Worm (Caenorhabditis elegans) whole organism, young adult: Measurements from ENCODE around the gene Y32F6A.5.

Source experiments
- F39B2.1 ChIP-seq: fragments of 200-800 bp; sonication (Bioruptor generic); IDR thresholded peaks from 2 replicates; pipeline ENCODE4 v1.3.6; 2022; ENCODE audit warnings: missing genetic modification reagents, missing genetic modification characterization, missing compliant biosample characterization
- T26A5.8 ChIP-seq: sonication (generic microtip); optimal IDR thresholded peaks from 2 replicates; lab custom pipeline; 2016; ENCODE audit warnings: missing genetic modification characterization, missing compliant biosample characterization
- ZK185.1 ChIP-seq: sonication (generic microtip); optimal IDR thresholded peaks from 2 replicates; lab custom pipeline; 2016; ENCODE audit warnings: mild to moderate bottlenecking, missing genetic modification characterization, missing compliant biosample characterization; ENCODE audit not compliant: poor library complexity, severe bottlenecking
- ama-1 ChIP-seq, 3 experiments: fragments of 150-350 bp in 1 of 3; sonication (generic microtip) in 2 of 3; optimal IDR thresholded peaks; 2 replicates each; lab custom pipeline; 2014 to 2018; ENCODE audit warnings: missing biosample characterization in 2 of 3, missing genetic modification characterization in 2 of 3, missing genetic modification reagents in 2 of 3
- attf-3 ChIP-seq: fragments of 200-800 bp; sonication (Bioruptor generic); conservative IDR thresholded peaks from 2 replicates; pipeline ENCODE4 v1.3.6; 2022; ENCODE audit warnings: missing genetic modification reagents, missing genetic modification characterization, missing compliant biosample characterization
- attf-5 ChIP-seq: fragments of 200-800 bp; sonication (Bioruptor generic); optimal IDR thresholded peaks from 2 replicates; lab custom pipeline; 2018; ENCODE audit warnings: mild to moderate bottlenecking, missing genetic modification characterization, missing compliant biosample characterization
- attf-6 ChIP-seq: fragments of 200-800 bp; sonication (Bioruptor generic); IDR thresholded peaks from 2 replicates; pipeline ENCODE4 v1.3.6; 2022; ENCODE audit warnings: missing genetic modification reagents, missing genetic modification characterization, missing compliant biosample characterization
- hmg-20 ChIP-seq: fragments of 200-800 bp; sonication (Bioruptor generic); IDR thresholded peaks from 2 replicates; pipeline ENCODE4 v1.3.6; 2022; ENCODE audit warnings: missing genetic modification reagents, missing genetic modification characterization, missing compliant biosample characterization
- lag-1 ChIP-seq: fragments of 200-800 bp; sonication (Bioruptor generic); IDR thresholded peaks from 2 replicates; pipeline ENCODE4 v1.3.6; 2022; ENCODE audit warnings: missing genetic modification reagents, missing genetic modification characterization, missing compliant biosample characterization
- lin-35 ChIP-seq, 3 experiments: fragments of 150-350 bp in 2 of 3; sonication (generic microtip) in 1 of 3; optimal IDR thresholded peaks; 2 replicates each; lab custom pipeline; 2014 to 2018; ENCODE audit warnings: missing biosample characterization in 3 of 3, missing genetic modification characterization in 3 of 3, missing genetic modification reagents in 3 of 3
- nhr-179 ChIP-seq: sonication (generic microtip); optimal IDR thresholded peaks from 2 replicates; lab custom pipeline; 2016; ENCODE audit warnings: mild to moderate bottlenecking, missing genetic modification characterization, missing compliant biosample characterization
- snpc-4 ChIP-seq, 5 experiments: fragments of 150-350 bp in 1 of 5; sonication (generic microtip) in 4 of 5; optimal IDR thresholded peaks; 2 replicates each; lab custom pipeline; 2014 to 2018; ENCODE audit warnings: missing genetic modification characterization in 5 of 5, missing biosample characterization in 3 of 5, antibody characterized with exemption in 2 of 5, mild to moderate bottlenecking in 2 of 5, missing compliant biosample characterization in 2 of 5, missing genotype in 2 of 5, moderate library complexity in 2 of 5, missing genetic modification reagents in 1 of 5
- sptf-2 ChIP-seq: fragments of 200-800 bp; sonication (Bioruptor generic); optimal IDR thresholded peaks from 2 replicates; lab custom pipeline; 2018; ENCODE audit warnings: mild to moderate bottlenecking, missing genetic modification characterization, missing compliant biosample characterization
- unc-62 ChIP-seq: fragments of 150-350 bp; optimal IDR thresholded peaks from 2 replicates; lab custom pipeline; 2014; ENCODE audit warnings: missing biosample characterization, missing genetic modification reagents, missing genetic modification characterization

DNA sequence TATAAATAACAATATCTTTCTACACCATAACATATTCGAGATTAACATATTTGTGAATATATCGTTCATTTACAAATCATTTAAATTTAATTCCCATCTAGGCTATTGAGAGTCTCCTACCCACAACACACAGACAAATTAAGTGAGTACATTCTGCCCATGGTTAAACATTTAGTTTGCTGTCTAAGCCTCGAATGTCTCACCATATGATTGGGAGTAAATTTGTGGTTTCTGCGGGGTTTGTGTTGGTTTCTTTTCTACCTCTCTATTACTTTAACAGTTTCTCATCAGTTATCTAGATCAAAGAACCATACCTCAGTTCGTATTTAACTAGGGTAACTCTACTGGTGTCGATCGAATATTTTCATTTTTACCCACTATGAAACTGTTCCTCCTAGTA is 55.0 kb downstream of the Y32F6A.5 start, which contains the start of gene ugt-2:
- no peak for TF ChIP-seq unc-62 (GFP tag; lab: Kevin White, UChicago)
- no peak for TF ChIP-seq attf-5 (GFP tag; lab: Kevin White, UChicago)
- no peak for TF ChIP-seq ama-1 (optimal IDR thresholded peaks at IDR 0.05; lab: Kevin White, UChicago)
- TF ChIP-seq ama-1 (GFP tag; optimal IDR thresholded peaks at IDR 0.05; lab: Kevin White, UChicago): no peak
- no peak for TF ChIP-seq snpc-4 (GFP tag; optimal IDR thresholded peaks at IDR 0.05; lab: Kevin White, UChicago)
- TF ChIP-seq snpc-4 (tag; optimal IDR thresholded peaks at IDR 0.05; lab: Kevin White, UChicago): no peak
- TF ChIP-seq F39B2.1 (GFP tag; lab: Robert Waterston, UW): no peak
- no peak for TF ChIP-seq ZK185.1 (tag; lab: Kevin White, UChicago)
- TF ChIP-seq T26A5.8 (tag; lab: Kevin White, UChicago): no peak
- no peak for TF ChIP-seq attf-6 (GFP tag; lab: Robert Waterston, UW)
- TF ChIP-seq sptf-2: no peak
- no peak for TF ChIP-seq nhr-179 (tag; lab: Kevin White, UChicago)
- no peak for TF ChIP-seq attf-3 (GFP tag; lab: Robert Waterston, UW)
- no peak for TF ChIP-seq lag-1
- TF ChIP-seq hmg-20 (GFP tag; lab: Robert Waterston, UW): no peak
- TF ChIP-seq lin-35 (GFP tag; optimal IDR thresholded peaks at IDR 0.05; lab: Kevin White, UChicago): no peak
